Worm (Caenorhabditis elegans) whole organism, L1 larva: ENCODE measurements around the gene F25B5.3.

Source experiments
- ceh-82 ChIP-seq, 3 experiments: fragments of 150-350 bp in 1 of 3; sonication (generic microtip) in 2 of 3; optimal IDR thresholded peaks; 2 replicates each; lab custom pipeline; 2014 to 2017; ENCODE audit warnings: missing biosample characterization in 3 of 3, missing genetic modification characterization in 3 of 3
- dsc-1 ChIP-seq: sonication (generic microtip); optimal IDR thresholded peaks from 2 replicates; lab custom pipeline; 2016; ENCODE audit warnings: mild to moderate bottlenecking, missing genetic modification characterization, missing compliant biosample characterization
- efl-1 ChIP-seq, 4 experiments: fragments of 150-350 bp; optimal IDR thresholded peaks in 3 of 4; peaks in 1 of 4; 1 replicate in 1 of 4; 2 replicates in 3 of 4; lab custom pipeline; 2014; ENCODE audit warnings: missing biosample characterization in 2 of 4, missing genetic modification characterization in 2 of 4, missing genetic modification reagents in 2 of 4
- nhr-237 ChIP-seq: fragments of 150-350 bp; optimal IDR thresholded peaks from 2 replicates; lab custom pipeline; 2014; ENCODE audit warnings: missing biosample characterization, missing genetic modification characterization
- nhr-85 ChIP-seq: sonication (generic microtip); peaks from one replicate; lab custom pipeline; 2016; ENCODE audit warnings: missing genetic modification characterization, inconsistent platforms, missing compliant biosample characterization

Gene F25B5.3

ce11 chrIII:5999629-6000028 lies 50.9 kb downstream of the F25B5.3 start (continued):
- peak; percentile 77 for TF ChIP-seq dsc-1
- TF ChIP-seq ceh-82 (tag; optimal IDR thresholded peaks at IDR 0.05; lab: Kevin White, UChicago): peak in 2 of 3 experiments; percentile 14 to 43
- TF ChIP-seq nhr-237 (tag; lab: Kevin White, UChicago): no peak

ce11 chrIII:6002024-6002423 lies 53.3 kb downstream of the F25B5.3 start:
- TF ChIP-seq nhr-85 (tag; lab: Kevin White, UChicago) (no peak), efl-1 (optimal IDR thresholded peaks at IDR 0.05; lab: Kevin White, UChicago) (no peak), efl-1 (GFP tag; optimal IDR thresholded peaks at IDR 0.05 in 1 of 2; lab: Kevin White, UChicago) (peak in 1 of 2 experiments; percentile 51)
- TF ChIP-seq, all 84 proteins: peak for 1
